Worm (Caenorhabditis elegans) whole organism, L4 larva: ENCODE results near the gene acdh-12.
A peak's percentile ranks its signal among the peaks of the same experiment; 100 is the strongest.

Experiments
- Y5F2A.4 ChIP-seq: fragments of 200-800 bp; sonication (Bioruptor generic); optimal IDR thresholded peaks from 2 replicates; lab custom pipeline; 2018; ENCODE audit warnings: mild to moderate bottlenecking, missing genetic modification characterization, missing compliant biosample characterization
- ZK337.2 ChIP-seq: fragments of 200-800 bp; sonication (Bioruptor generic); IDR thresholded peaks from 2 replicates; pipeline ENCODE4 v1.3.6; 2022; ENCODE audit warnings: missing genetic modification reagents, missing genetic modification characterization, missing compliant biosample characterization
- aly-2 ChIP-seq: sonication (generic microtip); optimal IDR thresholded peaks from 2 replicates; lab custom pipeline; 2018; ENCODE audit warnings: missing biosample characterization, missing genetic modification characterization
- ama-1 ChIP-seq: fragments of 150-350 bp; optimal IDR thresholded peaks from 2 replicates; lab custom pipeline; 2014; ENCODE audit warnings: inconsistent platforms, mixed read lengths
- arid-1 ChIP-seq: fragments of 200-800 bp; sonication (Bioruptor generic); conservative IDR thresholded peaks from 2 replicates; pipeline ENCODE4 v1.3.6; 2022; ENCODE audit warnings: missing genetic modification reagents, missing genetic modification characterization, missing compliant biosample characterization
- ceh-44 ChIP-seq: fragments of 200-800 bp; sonication (Bioruptor generic); IDR thresholded peaks from 2 replicates; pipeline ENCODE4 v1.3.6; 2022; ENCODE audit warnings: missing genetic modification reagents, missing genetic modification characterization, missing compliant biosample characterization
- ces-1 ChIP-seq: fragments of 150-350 bp; sonication (generic microtip); optimal IDR thresholded peaks from 4 replicates; lab custom pipeline; 2014; ENCODE audit warnings: missing biosample characterization, missing genetic modification reagents, missing genetic modification characterization
- cey-2 ChIP-seq: sonication (generic microtip); optimal IDR thresholded peaks from 3 replicates; lab custom pipeline; 2017; ENCODE audit warnings: missing genetic modification characterization, mild to moderate bottlenecking, missing compliant biosample characterization, antibody characterized with exemption, borderline replicate concordance; ENCODE audit not compliant: insufficient read depth
- ctbp-1 ChIP-seq: fragments of 200-800 bp; sonication (Bioruptor generic); IDR thresholded peaks from 2 replicates; pipeline ENCODE4 v1.3.6; 2022; ENCODE audit warnings: missing genetic modification reagents, missing genetic modification characterization, missing compliant biosample characterization
- daf-12 ChIP-seq: fragments of 150-350 bp; optimal IDR thresholded peaks from 2 replicates; lab custom pipeline; 2014; ENCODE audit warnings: missing biosample characterization, missing genetic modification reagents, missing genetic modification characterization
- daf-16 ChIP-seq, 3 experiments: sonication (generic microtip); optimal IDR thresholded peaks; 2 replicates each; lab custom pipeline; 2016 to 2017; ENCODE audit warnings: missing genetic modification characterization in 3 of 3, missing genetic modification reagents in 3 of 3, mild to moderate bottlenecking in 2 of 3, missing compliant biosample characterization in 2 of 3, missing biosample characterization in 1 of 3, moderate library complexity in 1 of 3
- dmd-8 ChIP-seq: fragments of 200-800 bp; sonication (Bioruptor generic); IDR thresholded peaks from 2 replicates; pipeline ENCODE4 v1.3.6; 2022; ENCODE audit warnings: missing genetic modification characterization, missing compliant biosample characterization
- egl-27 ChIP-seq: sonication (generic microtip); optimal IDR thresholded peaks from 3 replicates; lab custom pipeline; 2017; ENCODE audit warnings: missing biosample characterization, missing genetic modification reagents, missing genetic modification characterization
- egl-43 ChIP-seq: fragments of 200-800 bp; sonication (Bioruptor generic); IDR thresholded peaks from 2 replicates; pipeline ENCODE4 v1.3.6; 2022; ENCODE audit warnings: missing genetic modification reagents, missing genetic modification characterization, missing compliant biosample characterization
- fkh-10 ChIP-seq: fragments of 150-350 bp; optimal IDR thresholded peaks from 2 replicates; lab custom pipeline; 2014; ENCODE audit warnings: missing biosample characterization, missing genetic modification reagents, missing genetic modification characterization
- fos-1 ChIP-seq: fragments of 150-350 bp; optimal IDR thresholded peaks from 2 replicates; lab custom pipeline; 2014; ENCODE audit warnings: missing biosample characterization, missing genetic modification characterization
- gei-8 ChIP-seq: fragments of 200-800 bp; sonication (Bioruptor generic); optimal IDR thresholded peaks from 2 replicates; lab custom pipeline; 2018; ENCODE audit warnings: mild to moderate bottlenecking, missing genetic modification characterization, missing compliant biosample characterization
- hif-1 ChIP-seq, 2 experiments: sonication (generic microtip); optimal IDR thresholded peaks; 2 replicates each; lab custom pipeline; 2016 to 2017; ENCODE audit warnings: missing compliant biosample characterization in 2 of 2, missing genetic modification characterization in 2 of 2, missing genetic modification reagents in 2 of 2, missing genotype in 2 of 2, mild to moderate bottlenecking in 1 of 2
- hmg-1.1 ChIP-seq: fragments of 200-800 bp; sonication (Bioruptor generic); IDR thresholded peaks from 2 replicates; pipeline ENCODE4 v1.3.6; 2022; ENCODE audit warnings: missing genetic modification reagents, missing genetic modification characterization, missing compliant biosample characterization
- jun-1 ChIP-seq: fragments of 150-350 bp; optimal IDR thresholded peaks from 2 replicates; lab custom pipeline; 2014; ENCODE audit warnings: missing biosample characterization, missing genetic modification reagents, missing genetic modification characterization
- lim-7 ChIP-seq: fragments of 200-800 bp; sonication (Bioruptor generic); IDR thresholded peaks from 2 replicates; pipeline ENCODE4 v1.3.6; 2022; ENCODE audit warnings: missing genetic modification characterization, missing compliant biosample characterization
- lin-39 ChIP-seq: fragments of 150-350 bp; optimal IDR thresholded peaks from 2 replicates; lab custom pipeline; 2014; ENCODE audit warnings: missing biosample characterization, missing genetic modification reagents, missing genetic modification characterization
- lir-3 ChIP-seq: sonication (generic microtip); optimal IDR thresholded peaks from 2 replicates; lab custom pipeline; 2016; ENCODE audit warnings: mild to moderate bottlenecking, missing genetic modification characterization, missing compliant biosample characterization
- lsy-2 ChIP-seq, 2 experiments: fragments of 150-350 bp in 1 of 2; sonication (generic microtip) in 1 of 2; optimal IDR thresholded peaks; 2 replicates each; lab custom pipeline; 2014 to 2017; ENCODE audit warnings: missing biosample characterization in 2 of 2, missing genetic modification characterization in 2 of 2
- mdl-1 ChIP-seq, 2 experiments: fragments of 150-350 bp in 1 of 2; sonication (generic microtip) in 1 of 2; optimal IDR thresholded peaks; 2 replicates each; lab custom pipeline; 2014 to 2017; ENCODE audit warnings: missing biosample characterization in 2 of 2, missing genetic modification characterization in 2 of 2
- mdt-29 ChIP-seq: fragments of 200-800 bp; sonication (Bioruptor generic); IDR thresholded peaks from 2 replicates; pipeline ENCODE4 v1.3.6; 2022; ENCODE audit warnings: missing genetic modification reagents, missing genetic modification characterization, missing compliant biosample characterization
- mep-1 ChIP-seq: fragments of 150-350 bp; sonication (generic microtip); optimal IDR thresholded peaks from 3 replicates; lab custom pipeline; 2014; ENCODE audit warnings: missing biosample characterization, missing genetic modification characterization
- mes-2 ChIP-seq: sonication (generic microtip); optimal IDR thresholded peaks from 2 replicates; lab custom pipeline; 2016; ENCODE audit warnings: missing genotype, mild to moderate bottlenecking, missing genetic modification characterization, missing compliant biosample characterization; ENCODE audit not compliant: poor library complexity, severe bottlenecking
- mxl-2 ChIP-seq: fragments of 200-800 bp; sonication (Bioruptor generic); conservative IDR thresholded peaks from 2 replicates; pipeline ENCODE4 v1.3.6; 2022; ENCODE audit warnings: missing genetic modification reagents, missing genetic modification characterization, missing compliant biosample characterization
- nhr-11 ChIP-seq: fragments of 150-350 bp; optimal IDR thresholded peaks from 2 replicates; lab custom pipeline; 2014; ENCODE audit warnings: missing biosample characterization, missing genetic modification characterization
- nhr-111 ChIP-seq: fragments of 200-800 bp; sonication (Bioruptor generic); optimal IDR thresholded peaks from 2 replicates; lab custom pipeline; 2018; ENCODE audit warnings: mild to moderate bottlenecking, missing genetic modification characterization, missing compliant biosample characterization
- nhr-42 ChIP-seq: fragments of 200-800 bp; sonication (Bioruptor generic); IDR thresholded peaks from 2 replicates; pipeline ENCODE4 v1.3.6; 2022; ENCODE audit warnings: missing genetic modification characterization, missing compliant biosample characterization
- nhr-48 ChIP-seq: sonication (generic microtip); optimal IDR thresholded peaks from 2 replicates; lab custom pipeline; 2016; ENCODE audit warnings: mild to moderate bottlenecking, missing genetic modification characterization, missing compliant biosample characterization
- nhr-76 ChIP-seq: fragments of 150-350 bp; optimal IDR thresholded peaks from 2 replicates; lab custom pipeline; 2014; ENCODE audit warnings: missing biosample characterization, missing genetic modification characterization
- pqm-1 ChIP-seq: sonication (generic microtip); optimal IDR thresholded peaks from 2 replicates; lab custom pipeline; 2017; ENCODE audit warnings: missing biosample characterization, missing genetic modification characterization
- rbr-2 ChIP-seq: sonication (generic microtip); optimal IDR thresholded peaks from 2 replicates; lab custom pipeline; 2016; ENCODE audit warnings: missing genotype, missing genetic modification characterization, missing compliant biosample characterization
- skn-1 ChIP-seq: fragments of 150-350 bp; optimal IDR thresholded peaks from 2 replicates; lab custom pipeline; 2014; ENCODE audit warnings: missing biosample characterization, missing genetic modification characterization
- snpc-1.2 ChIP-seq: fragments of 200-800 bp; sonication (Bioruptor generic); IDR thresholded peaks from 2 replicates; pipeline ENCODE4 v1.3.6; 2022; ENCODE audit warnings: missing genetic modification reagents, missing genetic modification characterization, missing compliant biosample characterization
- snpc-4 ChIP-seq: fragments of 150-350 bp; optimal IDR thresholded peaks from 2 replicates; lab custom pipeline; 2014; ENCODE audit warnings: missing biosample characterization, missing genetic modification characterization
- unc-39 ChIP-seq: sonication (generic microtip); optimal IDR thresholded peaks from 2 replicates; lab custom pipeline; 2017; ENCODE audit warnings: missing biosample characterization, missing genetic modification characterization
- zag-1 ChIP-seq: fragments of 150-350 bp; optimal IDR thresholded peaks from 2 replicates; lab custom pipeline; 2014; ENCODE audit warnings: missing biosample characterization, missing genetic modification characterization
- zfp-2 ChIP-seq: sonication (generic microtip); optimal IDR thresholded peaks from 2 replicates; lab custom pipeline; 2016; ENCODE audit warnings: mild to moderate bottlenecking, missing genetic modification characterization, missing compliant biosample characterization
- zfp-3 ChIP-seq: fragments of 200-800 bp; sonication (Bioruptor generic); conservative IDR thresholded peaks from 2 replicates; pipeline ENCODE4 v1.3.6; 2022; ENCODE audit warnings: missing genetic modification reagents, missing genetic modification characterization, missing compliant biosample characterization
- zip-11 ChIP-seq: fragments of 200-800 bp; sonication (Bioruptor generic); IDR thresholded peaks from 2 replicates; pipeline ENCODE4 v1.3.6; 2022; ENCODE audit warnings: missing genetic modification characterization, missing compliant biosample characterization
- zip-2 ChIP-seq: fragments of 150-350 bp; optimal IDR thresholded peaks from 2 replicates; lab custom pipeline; 2014; ENCODE audit warnings: missing biosample characterization, missing genetic modification characterization
- ztf-11 ChIP-seq: fragments of 150-350 bp; optimal IDR thresholded peaks from 2 replicates; lab custom pipeline; 2014; ENCODE audit warnings: missing biosample characterization, missing genetic modification characterization

The acdh-12 gene

ce11 chrII:7151969-7152631 lies 43.3 kb downstream of the acdh-12 start, which contains the start of gene fust-1 (continued):
- no peak for TF ChIP-seq snpc-4 (tag; lab: Kevin White, UChicago)
- TF ChIP-seq Y5F2A.4 (GFP tag; lab: Kevin White, UChicago) = peak; percentile 21
- no peak for TF ChIP-seq unc-39 (tag; lab: Kevin White, UChicago)
- TF ChIP-seq ces-1 (GFP tag; lab: Kevin White, UChicago) = peak; percentile 59
- peak; percentile 71 for TF ChIP-seq nhr-76 (tag; lab: Kevin White, UChicago)
- peak; percentile 82 for TF ChIP-seq fkh-10
- peak; percentile 87 for TF ChIP-seq skn-1 (tag; lab: Kevin White, UChicago)
- TF ChIP-seq ceh-44 (GFP tag; lab: Robert Waterston, UW) = 0 out of 2 replicates have a peak, but pooled peaks have one; percentile 40
- peak; percentile 65 for TF ChIP-seq zfp-2 (tag; lab: Kevin White, UChicago)
- TF ChIP-seq mxl-2 (GFP tag; lab: Robert Waterston, UW) = peak; percentile 85; the same call in 1 of the 2 replicates
- peak; percentile 76 for TF ChIP-seq cey-2 (tag; lab: Kevin White, UChicago)
- TF ChIP-seq hif-1 (tag; optimal IDR thresholded peaks at IDR 0.05; lab: Kevin White, UChicago) = peak; percentile 36 to 71
- TF ChIP-seq lir-3 (tag; lab: Kevin White, UChicago) = peak; percentile 38

- TF ChIP-seq aly-2 (tag; lab: Kevin White, UChicago) (no peak), fos-1 (no peak), zfp-2 (tag; lab: Kevin White, UChicago) (no peak), zip-2 (no peak), zfp-3 (no peak)
Observed at ce11 chrII:7148099-7148498, 47.3 kb downstream of the acdh-12 start, which contains the start of gene T07F8.1. Gene T07F8.1, plus strand, starts transcription at chrII:7148399.

ce11 chrII:7147550-7147949 lies 47.9 kb downstream of the acdh-12 start:
- TF ChIP-seq mdt-29 (GFP tag; lab: Robert Waterston, UW) = no peak
- no peak for TF ChIP-seq zag-1
- no peak for TF ChIP-seq jun-1
- TF ChIP-seq ztf-11 (tag; lab: Kevin White, UChicago) = no peak
- no peak for TF ChIP-seq ctbp-1 (GFP tag; lab: Robert Waterston, UW)
- TF ChIP-seq ces-1 (GFP tag; lab: Kevin White, UChicago) = no peak
- peak; percentile 32 for TF ChIP-seq mep-1
- no peak for TF ChIP-seq nhr-111 (GFP tag; lab: Kevin White, UChicago)
- TF ChIP-seq mes-2 (tag; lab: Kevin White, UChicago) = no peak
- no peak for TF ChIP-seq unc-39 (tag; lab: Kevin White, UChicago)
- TF ChIP-seq nhr-42 = no peak
- TF ChIP-seq fos-1 = no peak
- TF ChIP-seq nhr-11 (tag; lab: Kevin White, UChicago) = no peak
- TF ChIP-seq zip-11 = no peak
- peak in 1 of 2 experiments; percentile 79 for TF ChIP-seq lsy-2 (tag; optimal IDR thresholded peaks at IDR 0.05; lab: Kevin White, UChicago)
- no peak for TF ChIP-seq ZK337.2 (GFP tag; lab: Robert Waterston, UW)
- TF ChIP-seq arid-1 (GFP tag; lab: Robert Waterston, UW) = no peak
- no peak for TF ChIP-seq mdl-1 (tag; optimal IDR thresholded peaks at IDR 0.05; lab: Kevin White, UChicago)
- TF ChIP-seq egl-27 (tag; lab: Kevin White, UChicago) = no peak
- TF ChIP-seq snpc-1.2 (GFP tag; lab: Robert Waterston, UW) = no peak
- TF ChIP-seq mxl-2 (GFP tag; lab: Robert Waterston, UW) = no peak
- TF ChIP-seq dmd-8 (GFP tag; lab: Robert Waterston, UW) = no peak
- no peak for TF ChIP-seq lin-39 (tag; lab: Kevin White, UChicago)
- no peak for TF ChIP-seq egl-43 (GFP tag; lab: Robert Waterston, UW)
- TF ChIP-seq pqm-1 (tag; lab: Kevin White, UChicago) = no peak
- no peak for TF ChIP-seq nhr-48 (tag; lab: Kevin White, UChicago)
- no peak for TF ChIP-seq ama-1
- no peak for TF ChIP-seq gei-8 (GFP tag; lab: Kevin White, UChicago)
- no peak for TF ChIP-seq lim-7 (GFP tag; lab: Robert Waterston, UW)
- TF ChIP-seq zfp-3 = no peak
- no peak for TF ChIP-seq daf-16 (GFP tag; optimal IDR thresholded peaks at IDR 0.05; lab: Kevin White, UChicago)
- TF ChIP-seq daf-16 (tag; optimal IDR thresholded peaks at IDR 0.05; lab: Kevin White, UChicago) = no peak
- TF ChIP-seq rbr-2 (tag; lab: Kevin White, UChicago) = no peak
- TF ChIP-seq hmg-1.1 = no peak
- no peak for TF ChIP-seq daf-12
- no peak for TF ChIP-seq zip-2
